Fruit fly (Drosophila melanogaster): ENCODE results near the gene CG17027.

CG17027 gene

DNA sequence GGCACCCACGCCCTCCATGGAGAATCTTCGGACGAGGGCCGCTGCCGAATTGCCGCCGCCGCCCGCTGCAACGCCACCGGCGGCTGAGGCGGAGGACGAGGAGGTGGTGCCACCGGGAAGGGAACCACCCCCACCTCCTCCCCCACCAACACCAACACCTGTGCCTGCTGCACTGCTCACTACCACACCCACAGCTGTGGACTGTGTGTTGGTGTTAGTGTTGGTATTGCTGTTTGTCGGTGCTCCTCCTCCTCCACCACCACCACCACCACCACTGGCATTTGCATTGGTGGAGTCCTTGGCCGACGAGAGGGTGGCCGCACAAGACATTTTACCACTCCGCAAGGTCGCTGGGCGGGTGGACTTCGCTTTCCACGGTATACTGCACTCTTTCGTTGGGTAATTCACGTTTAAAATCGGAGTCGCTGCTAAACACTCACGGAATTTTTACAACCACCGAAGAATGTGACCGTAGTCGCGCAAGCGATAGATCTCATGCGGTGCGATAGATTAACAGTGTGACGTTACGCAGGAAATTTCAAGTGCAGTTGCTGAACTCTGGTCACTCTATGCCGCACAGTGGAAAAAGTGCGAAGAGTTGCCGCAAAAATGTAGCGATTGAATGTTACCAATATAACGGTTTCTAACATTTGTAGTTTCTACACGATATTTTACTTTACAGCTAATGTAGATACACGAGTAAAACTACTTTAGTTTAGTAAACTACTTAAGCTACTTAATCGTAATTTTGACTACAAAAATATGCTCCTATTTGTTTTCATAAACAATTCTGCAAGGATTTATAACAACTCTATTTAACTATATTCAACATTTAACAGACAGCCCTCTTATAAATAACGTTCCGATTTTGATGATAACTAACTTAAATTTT lies 31.7 kb downstream of the CG17027 start, which contains the start of gene mib1 (continued):
- TF ChIP-seq CG15336 (GFP tag; IDR thresholded peaks at IDR 0.05) (0 out of 2 replicates have a peak, but pooled peaks have one; percentile 19), Eip78C (GFP tag) (peak; percentile 61), fd59A (GFP tag; optimal IDR thresholded peaks at IDR 0.05) (peak; percentile 4), CG16779 (tag; optimal IDR thresholded peaks at IDR 0.05) (peak; percentile 43), Met (GFP tag; optimal IDR thresholded peaks at IDR 0.05) (no peak), CG6276 (GFP tag; optimal IDR thresholded peaks at IDR 0.05) (peak; percentile 19), CG11762 (GFP tag; optimal IDR thresholded peaks at IDR 0.05; ENCODE audit: insufficient read depth) (no peak), cyc (GFP tag; optimal IDR thresholded peaks at IDR 0.05) (peak; percentile 41), Hr38 (GFP tag; optimal IDR thresholded peaks at IDR 0.05) (no peak), svp (GFP tag) (peak; percentile 75), salr (GFP tag; optimal IDR thresholded peaks at IDR 0.05) (no peak), fkh (GFP tag; optimal IDR thresholded peaks at IDR 0.05) (peak; percentile 24), Hr4 (GFP tag; optimal IDR thresholded peaks at IDR 0.05) (no peak), CG6163 (GFP tag; IDR thresholded peaks at IDR 0.05) (peak; percentile 48), CG8119 (GFP tag; IDR thresholded peaks at IDR 0.05) (peak; percentile 60; the same call in 1 of the 3 replicates), pdm3 (GFP tag; optimal IDR thresholded peaks at IDR 0.05) (no peak), CG11294 (GFP tag; IDR thresholded peaks at IDR 0.05) (no peak; the same call in 1 of the 2 replicates), Sox15 (GFP tag; optimal IDR thresholded peaks at IDR 0.05) (no peak), fd85E (GFP tag; optimal IDR thresholded peaks at IDR 0.05) (no peak), Gug (GFP tag; IDR thresholded peaks at IDR 0.05) (no peak; the same call in 1 of the 2 replicates), CG34406 (GFP tag; optimal IDR thresholded peaks at IDR 0.05) (no peak), ss (GFP tag; optimal IDR thresholded peaks at IDR 0.05) (peak; percentile 66 to 81), CG31627 (GFP tag; optimal IDR thresholded peaks at IDR 0.05) (no peak), Smox (GFP tag; optimal IDR thresholded peaks at IDR 0.05) (no peak), CG10669 (GFP tag; optimal IDR thresholded peaks at IDR 0.05) (no peak), spab (GFP tag; optimal IDR thresholded peaks at IDR 0.05) (peak; percentile 23), Ets21C (GFP tag; optimal IDR thresholded peaks at IDR 0.05) (no peak), Ets96B (tag; optimal IDR thresholded peaks at IDR 0.05) (no peak), vri (GFP tag; optimal IDR thresholded peaks at IDR 0.05) (no peak), CG32006 (GFP tag; optimal IDR thresholded peaks at IDR 0.05) (peak; percentile 24), CG3919 (GFP tag; optimal IDR thresholded peaks at IDR 0.05) (peak; percentile 53), acj6 (GFP tag; optimal IDR thresholded peaks at IDR 0.05) (peak; percentile 5)

DNA sequence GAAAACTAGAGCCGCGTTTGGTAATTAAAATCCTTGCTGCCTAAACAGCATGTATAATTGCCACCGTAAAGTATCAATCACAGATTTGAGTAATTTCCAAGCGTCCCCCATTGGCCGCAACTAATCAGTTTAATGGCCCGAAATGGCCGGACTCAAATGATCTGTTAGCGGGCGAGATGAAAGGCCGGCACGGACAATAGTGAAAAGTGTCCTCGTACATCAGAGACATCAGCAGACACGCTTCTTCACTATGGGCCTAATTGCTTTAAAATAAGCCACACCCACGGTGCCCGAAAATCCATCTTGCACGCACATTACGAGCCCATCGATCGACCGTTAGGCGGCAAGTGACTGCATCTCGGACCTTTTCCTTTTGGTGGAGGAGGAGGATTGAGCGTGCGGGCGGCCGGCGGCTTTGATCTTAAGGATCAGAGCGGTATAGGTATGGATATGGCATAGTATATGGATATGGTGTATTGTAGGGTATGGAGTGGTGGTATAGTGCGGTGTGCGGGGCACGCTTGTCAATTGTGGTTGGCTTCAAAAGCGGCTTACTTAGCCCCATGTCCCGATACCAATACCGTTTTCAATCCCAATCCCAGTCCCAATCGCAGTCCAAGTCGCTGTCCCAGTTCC lies 32.5 kb downstream of the CG17027 start:
- no peak for TF ChIP-seq Hr4 (GFP tag; optimal IDR thresholded peaks at IDR 0.05)
- peak; percentile 11 for TF ChIP-seq svp (GFP tag)
- TF ChIP-seq Hr39 (GFP tag; optimal IDR thresholded peaks at IDR 0.05): no peak

DNA sequence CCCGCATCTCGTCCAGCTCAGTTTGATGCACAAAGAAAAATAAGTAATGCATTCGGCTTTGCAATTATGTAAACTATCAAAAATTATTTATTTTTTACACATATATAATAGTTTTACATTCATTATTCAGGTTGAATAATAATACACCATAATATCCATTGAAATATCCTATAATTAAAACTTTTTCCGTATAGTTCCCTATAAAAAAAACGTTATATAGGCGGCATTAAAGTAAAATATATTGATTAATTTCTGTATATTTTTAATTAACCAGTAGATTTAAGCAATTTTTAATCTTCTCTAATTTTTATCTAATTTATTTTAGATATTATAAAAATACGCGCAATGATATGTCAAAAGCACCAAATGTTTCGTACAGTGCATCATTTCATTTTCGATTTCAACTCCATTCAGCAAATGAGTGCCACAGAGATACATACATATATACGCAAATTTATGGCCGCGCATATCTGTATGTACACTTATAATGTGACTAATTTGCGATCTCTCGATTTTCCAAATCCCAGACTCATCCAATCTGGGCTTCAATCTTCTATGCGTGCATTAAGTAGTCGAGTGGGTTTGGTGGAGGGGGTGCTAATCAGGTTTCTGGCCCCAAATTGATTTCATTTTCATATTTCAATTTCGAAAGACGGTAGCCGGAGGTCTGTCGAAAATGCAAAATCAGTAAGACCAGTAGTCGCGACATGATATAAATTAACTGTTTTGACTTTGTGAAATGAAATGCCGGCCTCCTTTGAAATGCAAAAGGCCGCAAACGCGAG lies 33.5 kb downstream of the CG17027 start:
- TF ChIP-seq CG34406 (GFP tag; optimal IDR thresholded peaks at IDR 0.05) (peak; percentile 20), svp (GFP tag) (peak; percentile 29), Smox (GFP tag; optimal IDR thresholded peaks at IDR 0.05) (no peak), fd59A (GFP tag; optimal IDR thresholded peaks at IDR 0.05) (no peak), achi (GFP tag; optimal IDR thresholded peaks at IDR 0.05) (peak; percentile 8), CG6808 (GFP tag; optimal IDR thresholded peaks at IDR 0.05) (no peak), CG11294 (GFP tag; IDR thresholded peaks at IDR 0.05) (no peak), OdsH (GFP tag; optimal IDR thresholded peaks at IDR 0.05) (peak; percentile 24), Eip78C (GFP tag) (peak; percentile 78), Eip93F (GFP tag; optimal IDR thresholded peaks at IDR 0.05) (no peak), Ets96B (tag; optimal IDR thresholded peaks at IDR 0.05) (peak; percentile 9), CG3032 (tag; optimal IDR thresholded peaks at IDR 0.05) (peak; percentile 14), CG32006 (GFP tag; optimal IDR thresholded peaks at IDR 0.05) (peak; percentile 51), CG6163 (GFP tag; IDR thresholded peaks at IDR 0.05) (0 out of 3 replicates have a peak, but pooled peaks have one; percentile 14), CG3919 (GFP tag; optimal IDR thresholded peaks at IDR 0.05) (peak; percentile 28), eg (GFP tag; IDR thresholded peaks at IDR 0.05) (no peak), CG10631 (GFP tag; optimal IDR thresholded peaks at IDR 0.05) (no peak), acj6 (GFP tag; optimal IDR thresholded peaks at IDR 0.05) (peak; percentile 17), Lpt (GFP tag; optimal IDR thresholded peaks at IDR 0.05) (no peak), vri (GFP tag; optimal IDR thresholded peaks at IDR 0.05) (no peak), CG15336 (GFP tag; IDR thresholded peaks at IDR 0.05) (peak; percentile 41), Sox102F (GFP tag; optimal IDR thresholded peaks at IDR 0.05) (no peak), esn (GFP tag; optimal IDR thresholded peaks at IDR 0.05) (peak; percentile 13)

Measured in whole organism, prepupa.